Worm (Caenorhabditis elegans): ENCODE data around the gene grl-14.
A peak's percentile ranks its signal among the peaks of the same experiment; 100 is the strongest.

Gene grl-14

DNA sequence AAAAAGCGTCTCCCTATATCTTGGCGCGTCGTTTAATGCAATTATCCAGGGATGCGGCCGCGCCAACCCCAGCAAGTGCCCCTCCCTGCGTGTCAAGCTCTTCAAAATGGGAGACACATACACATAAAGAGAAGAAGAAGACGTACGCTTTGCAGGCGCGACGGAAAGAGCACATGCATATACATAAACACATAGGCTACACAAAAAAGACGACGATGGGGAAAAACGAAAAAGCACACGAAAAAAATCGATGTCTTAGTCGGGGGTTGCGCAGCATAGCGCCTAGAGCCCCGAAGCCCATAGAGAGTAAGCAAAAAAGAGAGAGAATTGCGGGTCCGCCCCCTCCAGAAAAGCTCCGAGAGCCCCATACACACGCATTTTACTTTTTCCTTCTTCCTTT is 36.3 kb upstream of the grl-14 start, which contains the start of gene tpan-1 (continued):
- no peak for TF ChIP-seq ztf-28 (GFP tag; IDR thresholded peaks at IDR 0.05)
- no peak; the same call in 1 of the 2 replicates for TF ChIP-seq K11D2.4 (GFP tag; IDR thresholded peaks at IDR 0.05)

DNA sequence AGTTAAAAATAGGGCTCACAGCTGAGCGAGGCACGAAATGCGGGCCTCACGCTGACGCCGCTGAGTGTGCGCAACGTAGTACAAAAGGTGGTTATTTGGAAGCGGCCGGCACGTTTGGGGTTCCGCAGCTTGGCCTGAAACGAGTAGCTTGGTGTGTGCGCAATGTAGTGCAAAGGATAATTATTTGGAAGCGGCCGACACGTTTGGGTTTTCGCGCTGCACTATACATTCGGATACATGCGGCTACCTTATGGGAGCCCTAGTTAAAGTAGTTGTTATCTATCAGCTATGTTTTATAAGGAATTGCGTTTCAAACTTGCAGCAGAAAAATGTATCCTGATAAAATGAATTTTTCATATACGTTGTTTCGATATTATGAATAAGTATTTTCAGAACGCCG is 35.3 kb upstream of the grl-14 start, which contains the start of gene Y44A6D.1:
TSS of gene Y44A6D.1 (minus strand) at position 23 of the 400 bp plus-strand sequence.
- TF ChIP-seq T26A5.8 (tag; optimal IDR thresholded peaks at IDR 0.05) (no peak), snpc-4 (GFP tag; optimal IDR thresholded peaks at IDR 0.05) (no peak), snpc-4 (tag; optimal IDR thresholded peaks at IDR 0.05) (peak in 2 of 4 experiments; percentile 67 to 75), ceh-91 (GFP tag; IDR thresholded peaks at IDR 0.05) (no peak), akir-1 (GFP tag; optimal IDR thresholded peaks at IDR 0.05) (no peak), dpl-1 (GFP tag; optimal IDR thresholded peaks at IDR 0.05) (no peak), ztf-22 (GFP tag; optimal IDR thresholded peaks at IDR 0.05) (no peak), ceh-100 (GFP tag; IDR thresholded peaks at IDR 0.05) (no peak), D2030.7 (GFP tag; IDR thresholded peaks at IDR 0.05) (no peak), F33H1.4 (GFP tag; IDR thresholded peaks at IDR 0.05) (no peak), sdz-38 (tag; optimal IDR thresholded peaks at IDR 0.05) (no peak), snpc-3.4 (tag; optimal IDR thresholded peaks at IDR 0.05) (no peak), lsl-1 (GFP tag; optimal IDR thresholded peaks at IDR 0.05) (no peak), snpc-1.1 (tag; optimal IDR thresholded peaks at IDR 0.05; ENCODE audit: insufficient read depth) (peak; percentile 10), efl-1 (GFP tag; optimal IDR thresholded peaks at IDR 0.05) (no peak), zfh-2 (GFP tag; conservative IDR thresholded peaks at IDR 0.05) (0 out of 2 replicates have a peak, but pooled peaks have one; percentile 27), sptf-2 (GFP tag; optimal IDR thresholded peaks at IDR 0.05) (no peak), hmg-1.2 (GFP tag; IDR thresholded peaks at IDR 0.05) (peak; percentile 15; the same call in 1 of the 2 replicates)

DNA sequence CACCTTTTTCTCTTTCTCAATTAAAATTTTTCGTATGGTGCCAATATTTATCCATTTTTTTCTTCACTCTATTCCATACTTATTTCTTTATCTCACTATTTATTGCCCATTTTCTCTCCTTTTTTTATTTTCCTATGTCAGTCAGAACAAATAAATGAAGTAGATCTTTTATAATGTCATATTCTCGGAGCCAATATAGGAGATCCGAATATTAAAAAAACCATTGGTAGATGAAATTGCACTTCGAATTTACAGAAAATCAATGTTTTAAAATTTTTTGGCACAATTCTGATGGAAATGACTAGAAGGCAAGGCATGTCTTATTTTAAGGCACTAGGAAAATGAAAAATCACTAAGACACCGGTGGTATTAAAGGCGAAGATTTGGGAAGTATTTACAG is 34.7 kb upstream of the grl-14 start:
- TF ChIP-seq lin-35 (GFP tag; optimal IDR thresholded peaks at IDR 0.05) (peak in 1 of 3 experiments; percentile 23), him-1 (tag; optimal IDR thresholded peaks at IDR 0.05) (no peak), nfyb-1 (GFP tag; IDR thresholded peaks at IDR 0.05) (0 out of 2 replicates have a peak, but pooled peaks have one; percentile 46)

DNA sequence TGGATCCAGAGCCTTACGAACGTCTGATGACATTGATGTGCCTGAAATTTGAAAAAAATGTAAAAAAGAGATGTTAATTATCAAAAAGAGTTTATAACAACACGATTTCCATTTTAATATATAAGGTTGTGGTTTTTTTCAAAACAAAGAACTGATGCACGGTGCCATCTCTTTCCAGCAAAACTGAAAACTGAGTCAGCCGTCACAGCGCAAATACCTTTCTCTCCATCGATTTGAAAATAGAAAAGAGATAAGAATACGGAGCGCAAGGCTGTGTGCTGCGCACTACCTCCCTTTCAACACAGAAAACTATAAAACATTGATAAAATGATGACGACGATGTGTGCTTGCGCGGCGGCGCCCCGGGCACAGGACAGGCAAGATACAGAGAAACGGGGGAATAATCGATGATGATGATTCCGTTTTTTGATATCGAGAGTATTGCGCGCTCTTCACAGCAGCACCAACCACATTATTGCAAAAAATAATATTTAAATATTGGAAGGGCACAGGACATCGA is 32.9 kb upstream of the grl-14 start, which contains the start of gene Y44A6D.3:
TSS of gene Y44A6D.3 (minus strand) at position 51 of the 520 bp plus-strand sequence.
- TF ChIP-seq sea-2 (GFP tag; IDR thresholded peaks at IDR 0.05) (no peak), nhr-80 (tag; optimal IDR thresholded peaks at IDR 0.05) (peak; percentile 65), atf-7 (tag; optimal IDR thresholded peaks at IDR 0.05) (peak; percentile 31), chd-7 (tag; optimal IDR thresholded peaks at IDR 0.05) (no peak), rpc-1 (optimal IDR thresholded peaks at IDR 0.05) (no peak), rpc-1 (tag; optimal IDR thresholded peaks at IDR 0.05) (no peak), C17E4.6 (GFP tag; IDR thresholded peaks at IDR 0.05) (no peak), ceh-40 (GFP tag; IDR thresholded peaks at IDR 0.05) (no peak), madf-10 (tag; optimal IDR thresholded peaks at IDR 0.05) (peak; percentile 10), cebp-1 (GFP tag; IDR thresholded peaks at IDR 0.05) (no peak), cebp-1 (tag; optimal IDR thresholded peaks at IDR 0.05) (peak; percentile 24), attf-5 (GFP tag; optimal IDR thresholded peaks at IDR 0.05) (peak; percentile 22)

All from whole organism, young adult.